Worm (Caenorhabditis elegans) whole organism, young adult: ENCODE data around the gene trh-1.

Experiments
- Y53G8AR.9 ChIP-seq: fragments of 200-800 bp; sonication (Bioruptor generic); conservative IDR thresholded peaks from 2 replicates; pipeline ENCODE4 v1.3.6; 2022; ENCODE audit warnings: missing genetic modification reagents, missing genetic modification characterization, missing compliant biosample characterization
- bed-1 ChIP-seq: fragments of 200-800 bp; sonication (Bioruptor generic); IDR thresholded peaks from 2 replicates; pipeline ENCODE4 v1.3.6; 2022; ENCODE audit warnings: missing genetic modification reagents, missing genetic modification characterization, missing compliant biosample characterization
- let-607 ChIP-seq, 2 experiments: fragments of 200-800 bp in 1 of 2; sonication (Bioruptor generic) in 1 of 2; sonication (generic microtip) in 1 of 2; optimal IDR thresholded peaks; 2 replicates each; lab custom pipeline; 2016 to 2018; ENCODE audit warnings: mild to moderate bottlenecking in 2 of 2, missing compliant biosample characterization in 2 of 2, missing genetic modification characterization in 2 of 2, moderate library complexity in 2 of 2, missing genotype in 1 of 2
- tbx-9 ChIP-seq: sonication (generic microtip); optimal IDR thresholded peaks from 2 replicates; lab custom pipeline; 2016; ENCODE audit warnings: borderline replicate concordance, missing genetic modification characterization, inconsistent platforms, missing compliant biosample characterization

Gene trh-1

ce11 chrIV:17417723-17418122, 49.3 kb downstream of the trh-1 start, which contains the start of gene npr-26:
Gene npr-26 (minus strand): TSS chrIV:17417823.
- no peak for TF ChIP-seq bed-1 (GFP tag; lab: Robert Waterston, UW)
- no peak for TF ChIP-seq tbx-9 (tag; lab: Kevin White, UChicago)
- TF ChIP-seq let-607 (tag; optimal IDR thresholded peaks at IDR 0.05; lab: Kevin White, UChicago): no peak
- no peak for TF ChIP-seq Y53G8AR.9 (GFP tag; lab: Robert Waterston, UW)
